Worm (Caenorhabditis elegans) whole organism, L1 larva: Measurements from ENCODE around the gene C37H5.14.
A peak's percentile ranks its signal among the peaks of the same experiment; 100 is the strongest.

Experiments
- C34B4.2 ChIP-seq: sonication (generic microtip); optimal IDR thresholded peaks from 2 replicates; lab custom pipeline; 2017; ENCODE audit warnings: mild to moderate bottlenecking, missing genetic modification characterization, missing compliant biosample characterization
- alr-1 ChIP-seq: fragments of 200-800 bp; sonication (Bioruptor generic); optimal IDR thresholded peaks from 2 replicates; lab custom pipeline; 2018; ENCODE audit warnings: borderline replicate concordance, mild to moderate bottlenecking, missing genetic modification characterization, missing compliant biosample characterization
- aly-2 ChIP-seq: fragments of 150-350 bp; optimal IDR thresholded peaks from 2 replicates; lab custom pipeline; 2014; ENCODE audit warnings: missing biosample characterization, missing genetic modification characterization
- ama-1 ChIP-seq: fragments of 150-350 bp; optimal IDR thresholded peaks from 2 replicates; lab custom pipeline; 2014
- blmp-1 ChIP-seq: fragments of 150-350 bp; optimal IDR thresholded peaks from 2 replicates; lab custom pipeline; 2014; ENCODE audit warnings: missing biosample characterization, missing genetic modification characterization
- ceh-63 ChIP-seq: fragments of 200-800 bp; sonication (Bioruptor generic); optimal IDR thresholded peaks from 2 replicates; lab custom pipeline; 2018; ENCODE audit warnings: mild to moderate bottlenecking, missing genetic modification characterization, missing compliant biosample characterization
- ceh-88 ChIP-seq: fragments of 200-800 bp; sonication (Bioruptor generic); IDR thresholded peaks from 2 replicates; pipeline ENCODE4 v1.3.6; 2022; ENCODE audit warnings: missing genetic modification characterization, missing compliant biosample characterization
- dpl-1 ChIP-seq, 3 experiments: fragments of 150-350 bp in 2 of 3; sonication (generic microtip) in 1 of 3; optimal IDR thresholded peaks; 2 replicates each; lab custom pipeline; 2014 to 2017; ENCODE audit warnings: missing biosample characterization in 3 of 3, missing genetic modification characterization in 3 of 3, missing genetic modification reagents in 3 of 3
- efl-1 ChIP-seq, 4 experiments: fragments of 150-350 bp; optimal IDR thresholded peaks in 3 of 4; peaks in 1 of 4; 1 replicate in 1 of 4; 2 replicates in 3 of 4; lab custom pipeline; 2014; ENCODE audit warnings: missing biosample characterization in 2 of 4, missing genetic modification characterization in 2 of 4, missing genetic modification reagents in 2 of 4
- efl-3 ChIP-seq: fragments of 200-800 bp; sonication (Bioruptor generic); optimal IDR thresholded peaks from 2 replicates; lab custom pipeline; 2018; ENCODE audit warnings: mild to moderate bottlenecking, missing genetic modification characterization, missing compliant biosample characterization
- elt-2 ChIP-seq: sonication (generic microtip); optimal IDR thresholded peaks from 2 replicates; lab custom pipeline; 2016; ENCODE audit warnings: missing genetic modification characterization, mild to moderate bottlenecking, inconsistent platforms, missing compliant biosample characterization, missing genetic modification reagents
- elt-3 ChIP-seq, 6 experiments: fragments of 150-350 bp in 1 of 6; sonication (generic microtip); optimal IDR thresholded peaks; 2 replicates each; lab custom pipeline; 2017 to 2018; ENCODE audit warnings: missing biosample characterization in 6 of 6, missing genetic modification characterization in 6 of 6, inconsistent platforms in 1 of 6
- ets-5 ChIP-seq: fragments of 200-800 bp; sonication (Bioruptor generic); IDR thresholded peaks from 2 replicates; pipeline ENCODE4 v1.3.6; 2022; ENCODE audit warnings: missing genetic modification characterization, missing compliant biosample characterization
- fkh-4 ChIP-seq: sonication (generic microtip); optimal IDR thresholded peaks from 2 replicates; lab custom pipeline; 2016; ENCODE audit warnings: missing compliant biosample characterization, missing genetic modification characterization, borderline replicate concordance
- fos-1 ChIP-seq: fragments of 150-350 bp; optimal IDR thresholded peaks from 2 replicates; lab custom pipeline; 2014; ENCODE audit warnings: missing biosample characterization, missing genetic modification characterization
- hpl-2 ChIP-seq: fragments of 150-350 bp; optimal IDR thresholded peaks from 2 replicates; lab custom pipeline; 2014; ENCODE audit warnings: missing biosample characterization, missing genetic modification reagents, missing genetic modification characterization
- irx-1 ChIP-seq: sonication (generic microtip); optimal IDR thresholded peaks from 2 replicates; lab custom pipeline; 2016; ENCODE audit warnings: missing genetic modification characterization, missing compliant biosample characterization
- isw-1 ChIP-seq: fragments of 200-800 bp; sonication (Bioruptor generic); IDR thresholded peaks from 2 replicates; pipeline ENCODE4 v1.3.6; 2022; ENCODE audit warnings: missing genetic modification characterization, missing compliant biosample characterization
- lin-14 ChIP-seq: fragments of 200-800 bp; sonication (Bioruptor generic); optimal IDR thresholded peaks from 2 replicates; lab custom pipeline; 2018; ENCODE audit warnings: mild to moderate bottlenecking, missing genetic modification characterization, moderate library complexity, missing compliant biosample characterization
- lin-35 ChIP-seq, 2 experiments: fragments of 150-350 bp; optimal IDR thresholded peaks; 2 replicates each; lab custom pipeline; 2014; ENCODE audit warnings: missing biosample characterization in 2 of 2, missing genetic modification characterization in 2 of 2, missing genetic modification reagents in 2 of 2
- lin-39 ChIP-seq: fragments of 150-350 bp; optimal IDR thresholded peaks from 2 replicates; lab custom pipeline; 2014; ENCODE audit warnings: missing biosample characterization, missing genetic modification reagents, missing genetic modification characterization
- lsy-2 ChIP-seq, 2 experiments: fragments of 150-350 bp; optimal IDR thresholded peaks; 2 replicates each; lab custom pipeline; 2014; ENCODE audit warnings: missing biosample characterization in 2 of 2, missing genetic modification characterization in 2 of 2
- mdl-1 ChIP-seq, 2 experiments: fragments of 150-350 bp; optimal IDR thresholded peaks; 2 replicates each; lab custom pipeline; 2014 to 2017; ENCODE audit warnings: missing biosample characterization in 2 of 2, missing genetic modification characterization in 2 of 2, inconsistent platforms in 1 of 2
- mef-2 ChIP-seq: fragments of 150-350 bp; optimal IDR thresholded peaks from 2 replicates; lab custom pipeline; 2014; ENCODE audit warnings: missing biosample characterization, missing genetic modification characterization
- nhr-12 ChIP-seq: sonication (generic microtip); optimal IDR thresholded peaks from 2 replicates; lab custom pipeline; 2017; ENCODE audit warnings: missing biosample characterization, missing genetic modification characterization
- nhr-19 ChIP-seq: fragments of 200-800 bp; sonication (Bioruptor generic); conservative IDR thresholded peaks from 2 replicates; pipeline ENCODE4 v1.3.6; 2022; ENCODE audit warnings: missing genetic modification characterization, missing compliant biosample characterization
- nhr-20 ChIP-seq: sonication (generic microtip); optimal IDR thresholded peaks from 2 replicates; lab custom pipeline; 2016; ENCODE audit warnings: mild to moderate bottlenecking, missing genetic modification characterization, missing compliant biosample characterization
- nhr-28 ChIP-seq: fragments of 150-350 bp; optimal IDR thresholded peaks from 2 replicates; lab custom pipeline; 2014; ENCODE audit warnings: missing biosample characterization, missing genetic modification characterization
- nhr-71 ChIP-seq: sonication (generic microtip); optimal IDR thresholded peaks from 2 replicates; lab custom pipeline; 2016; ENCODE audit warnings: mild to moderate bottlenecking, missing genetic modification characterization, moderate library complexity, missing compliant biosample characterization
- nhr-90 ChIP-seq: sonication (generic microtip); optimal IDR thresholded peaks from 2 replicates; lab custom pipeline; 2016; ENCODE audit warnings: mild to moderate bottlenecking, missing genetic modification characterization, missing compliant biosample characterization; ENCODE audit not compliant: poor library complexity
- pag-3 ChIP-seq: sonication (generic microtip); optimal IDR thresholded peaks from 2 replicates; lab custom pipeline; 2017; ENCODE audit warnings: missing genetic modification characterization, mild to moderate bottlenecking, missing compliant biosample characterization, antibody characterized with exemption, borderline replicate concordance; ENCODE audit not compliant: insufficient read depth
- pax-3 ChIP-seq: fragments of 200-800 bp; sonication (Bioruptor generic); optimal IDR thresholded peaks from 2 replicates; lab custom pipeline; 2018; ENCODE audit warnings: mild to moderate bottlenecking, missing genetic modification characterization, moderate library complexity, missing compliant biosample characterization
- skn-1 ChIP-seq: fragments of 150-350 bp; optimal IDR thresholded peaks from 2 replicates; lab custom pipeline; 2014; ENCODE audit warnings: missing biosample characterization, missing genetic modification characterization
- snpc-4 ChIP-seq: fragments of 150-350 bp; optimal IDR thresholded peaks from 2 replicates; lab custom pipeline; 2014; ENCODE audit warnings: missing biosample characterization, missing genetic modification characterization
- snu-23 ChIP-seq: sonication (generic microtip); optimal IDR thresholded peaks from 2 replicates; lab custom pipeline; 2016; ENCODE audit warnings: missing genetic modification characterization, missing compliant biosample characterization
- sox-4 ChIP-seq: sonication (generic microtip); optimal IDR thresholded peaks from 2 replicates; lab custom pipeline; 2016; ENCODE audit warnings: missing genetic modification characterization, missing compliant biosample characterization
- sptf-1 ChIP-seq: fragments of 150-350 bp; optimal IDR thresholded peaks from 2 replicates; lab custom pipeline; 2014; ENCODE audit warnings: missing biosample characterization, missing genetic modification characterization
- tbx-2 ChIP-seq: sonication (generic microtip); optimal IDR thresholded peaks from 2 replicates; lab custom pipeline; 2016; ENCODE audit warnings: missing genetic modification characterization, missing compliant biosample characterization
- tlp-1 ChIP-seq: fragments of 150-350 bp; optimal IDR thresholded peaks from 2 replicates; lab custom pipeline; 2014; ENCODE audit warnings: missing biosample characterization, missing genetic modification characterization
- unc-86 ChIP-seq: sonication (generic microtip); optimal IDR thresholded peaks from 2 replicates; lab custom pipeline; 2016; ENCODE audit warnings: missing genetic modification characterization, missing compliant biosample characterization
- vab-15 ChIP-seq: sonication (generic microtip); optimal IDR thresholded peaks from 2 replicates; lab custom pipeline; 2017; ENCODE audit warnings: missing genotype, mild to moderate bottlenecking, missing genetic modification characterization, missing compliant biosample characterization
- zag-1 ChIP-seq: fragments of 150-350 bp; optimal IDR thresholded peaks from 2 replicates; lab custom pipeline; 2014; ENCODE audit warnings: missing biosample characterization, missing genetic modification characterization
- ztf-11 ChIP-seq, 2 experiments: sonication (generic microtip); optimal IDR thresholded peaks; 2 replicates each; lab custom pipeline; 2016 to 2017; ENCODE audit warnings: missing genetic modification characterization in 2 of 2, missing biosample characterization in 1 of 2, missing compliant biosample characterization in 1 of 2

The C37H5.14 gene

ce11 chrV:4820601-4821000, 13.6 kb downstream of the C37H5.14 start:
- no peak for TF ChIP-seq lin-39 (tag; lab: Kevin White, UChicago)
- TF ChIP-seq snu-23 (GFP tag; lab: Kevin White, UChicago): peak; percentile 26
- TF ChIP-seq vab-15 (tag; lab: Kevin White, UChicago): no peak
- TF ChIP-seq nhr-19 (GFP tag; lab: Robert Waterston, UW): peak; percentile 31
- TF ChIP-seq elt-3 (tag; optimal IDR thresholded peaks at IDR 0.05; lab: Kevin White, UChicago): peak in 1 of 6 experiments; percentile 23
- peak in 1 of 2 experiments; percentile 72 for TF ChIP-seq mdl-1 (tag; optimal IDR thresholded peaks at IDR 0.05; lab: Kevin White, UChicago)
- no peak for TF ChIP-seq irx-1 (tag; lab: Kevin White, UChicago)
- TF ChIP-seq nhr-20 (tag; lab: Kevin White, UChicago): peak; percentile 22
- peak; percentile 39 for TF ChIP-seq skn-1
- TF ChIP-seq lin-35 (GFP tag; optimal IDR thresholded peaks at IDR 0.05; lab: Kevin White, UChicago): peak in 1 of 2 experiments; percentile 18
- peak; percentile 2 for TF ChIP-seq hpl-2 (GFP tag; lab: Kevin White, UChicago)
- TF ChIP-seq dpl-1 (GFP tag; optimal IDR thresholded peaks at IDR 0.05; lab: Kevin White, UChicago): peak in 1 of 3 experiments; percentile 21
- peak; percentile 32 for TF ChIP-seq tbx-2 (tag; lab: Kevin White, UChicago)
- peak in 1 of 2 experiments; percentile 35 for TF ChIP-seq lsy-2 (tag; optimal IDR thresholded peaks at IDR 0.05; lab: Kevin White, UChicago)
- peak; percentile 65 for TF ChIP-seq nhr-71 (tag; lab: Kevin White, UChicago)

- TF ChIP-seq mef-2 (tag; lab: Kevin White, UChicago) (no peak), fos-1 (tag; lab: Kevin White, UChicago) (no peak), hpl-2 (GFP tag; lab: Kevin White, UChicago) (no peak), sox-4 (tag; lab: Kevin White, UChicago) (no peak), blmp-1 (tag; lab: Kevin White, UChicago) (no peak), ceh-88 (GFP tag; lab: Robert Waterston, UW) (no peak), ceh-63 (no peak), elt-2 (no peak), isw-1 (GFP tag; lab: Robert Waterston, UW) (no peak), ztf-11 (tag; optimal IDR thresholded peaks at IDR 0.05; lab: Kevin White, UChicago) (no peak), C34B4.2 (tag; lab: Kevin White, UChicago) (no peak), nhr-12 (tag; lab: Kevin White, UChicago) (no peak), efl-1 (optimal IDR thresholded peaks at IDR 0.05; lab: Kevin White, UChicago) (no peak), efl-1 (GFP tag; optimal IDR thresholded peaks at IDR 0.05 in 1 of 2; lab: Kevin White, UChicago) (no peak)
Observed at ce11 chrV:4818563-4818962, 15.6 kb downstream of the C37H5.14 start, which contains the start of gene ccep-97. ccep-97 (minus strand) TSS chrV:4818663.

- no peak for TF ChIP-seq ztf-11 (tag; optimal IDR thresholded peaks at IDR 0.05; lab: Kevin White, UChicago)
- TF ChIP-seq fkh-4 (tag; lab: Kevin White, UChicago): no peak
- TF ChIP-seq aly-2 (tag; lab: Kevin White, UChicago): no peak
- no peak for TF ChIP-seq pax-3 (tag; lab: Kevin White, UChicago)
- TF ChIP-seq vab-15 (tag; lab: Kevin White, UChicago): no peak
- TF ChIP-seq pag-3: no peak
- no peak for TF ChIP-seq snu-23 (GFP tag; lab: Kevin White, UChicago)
- no peak for TF ChIP-seq efl-1 (optimal IDR thresholded peaks at IDR 0.05; lab: Kevin White, UChicago)
- TF ChIP-seq efl-1 (GFP tag; optimal IDR thresholded peaks at IDR 0.05 in 1 of 2; lab: Kevin White, UChicago): peak in 1 of 2 experiments; percentile 18
- TF ChIP-seq lin-14 (GFP tag; lab: Kevin White, UChicago): no peak
Observed at ce11 chrV:4813825-4814224, 20.4 kb downstream of the C37H5.14 start.

- TF ChIP-seq lsy-2 (tag; optimal IDR thresholded peaks at IDR 0.05; lab: Kevin White, UChicago) (peak in 1 of 2 experiments; percentile 65), zag-1 (tag; lab: Kevin White, UChicago) (no peak), nhr-90 (tag; lab: Kevin White, UChicago) (no peak), tlp-1 (tag; lab: Kevin White, UChicago) (no peak), sox-4 (tag; lab: Kevin White, UChicago) (no peak), ama-1 (lab: Kevin White, UChicago) (no peak), mdl-1 (tag; optimal IDR thresholded peaks at IDR 0.05; lab: Kevin White, UChicago) (no peak), sptf-1 (tag; lab: Kevin White, UChicago) (no peak), alr-1 (tag; lab: Kevin White, UChicago) (no peak), snu-23 (GFP tag; lab: Kevin White, UChicago) (peak; percentile 55), ceh-63 (no peak), vab-15 (tag; lab: Kevin White, UChicago) (no peak), nhr-28 (tag; lab: Kevin White, UChicago) (no peak), efl-1 (optimal IDR thresholded peaks at IDR 0.05; lab: Kevin White, UChicago) (peak; percentile 41 to 51), efl-1 (GFP tag; optimal IDR thresholded peaks at IDR 0.05 in 1 of 2; lab: Kevin White, UChicago) (peak; percentile 42 to 80), efl-3 (GFP tag; lab: Kevin White, UChicago) (no peak), snpc-4 (tag; lab: Kevin White, UChicago) (no peak), dpl-1 (GFP tag; optimal IDR thresholded peaks at IDR 0.05; lab: Kevin White, UChicago) (peak in 1 of 3 experiments; percentile 51), pag-3 (no peak), unc-86 (tag; lab: Kevin White, UChicago) (peak; percentile 19), lin-39 (tag; lab: Kevin White, UChicago) (no peak), isw-1 (GFP tag; lab: Robert Waterston, UW) (no peak), ets-5 (GFP tag; lab: Robert Waterston, UW) (no peak)
Observed at ce11 chrV:4810653-4811052, 23.5 kb downstream of the C37H5.14 start.
